Worm (Caenorhabditis elegans) whole organism, L1 larva: ENCODE results near the gene ipla-5.

Experiments
- blmp-1 ChIP-seq: fragments of 150-350 bp; optimal IDR thresholded peaks from 2 replicates; lab custom pipeline; 2014; ENCODE audit warnings: missing biosample characterization, missing genetic modification characterization
- pqm-1 ChIP-seq: sonication (generic microtip); optimal IDR thresholded peaks from 3 replicates; lab custom pipeline; 2017; ENCODE audit warnings: missing biosample characterization, missing genetic modification characterization

Gene ipla-5

ce11 chrIV:8764567-8764966 lies 49.5 kb downstream of the ipla-5 start, which contains the start of gene cdc-50.B:
TSS of gene cdc-50.B (plus strand) at chrIV:8764867.
- TF ChIP-seq blmp-1 (tag; lab: Kevin White, UChicago) (peak; percentile 18), pqm-1 (tag; lab: Kevin White, UChicago) (no peak)
